Worm (Caenorhabditis elegans) whole organism, late embryonic: ENCODE results near the gene F08D12.7.

Experiments
- ceh-24 ChIP-seq: sonication (generic microtip); optimal IDR thresholded peaks from 2 replicates; lab custom pipeline; 2016; ENCODE audit warnings: mild to moderate bottlenecking, missing genetic modification characterization, missing compliant biosample characterization
- ceh-9 ChIP-seq: sonication (generic microtip); optimal IDR thresholded peaks from 2 replicates; lab custom pipeline; 2016; ENCODE audit warnings: mild to moderate bottlenecking, missing genetic modification characterization, inconsistent platforms, missing compliant biosample characterization
- dve-1 ChIP-seq: sonication (generic microtip); optimal IDR thresholded peaks from 2 replicates; lab custom pipeline; 2017; ENCODE audit warnings: antibody characterized with exemption, mild to moderate bottlenecking, missing genetic modification characterization, missing compliant biosample characterization
- hlh-30 ChIP-seq: sonication (generic microtip); optimal IDR thresholded peaks from 2 replicates; lab custom pipeline; 2017; ENCODE audit warnings: antibody characterized with exemption, missing genetic modification characterization, missing compliant biosample characterization; ENCODE audit not compliant: insufficient read depth
- pha-2 ChIP-seq: sonication (generic microtip); optimal IDR thresholded peaks from 2 replicates; lab custom pipeline; 2017; ENCODE audit warnings: mild to moderate bottlenecking, missing genetic modification characterization, missing compliant biosample characterization

ce11 chrII:2773534-2773933 is 4.6 kb upstream of the F08D12.7 start, which contains the start of gene sdz-9:
- TF ChIP-seq ceh-24 (tag; lab: Kevin White, UChicago) (no peak), hlh-30 (no peak), pha-2 (no peak), ceh-9 (tag; lab: Kevin White, UChicago) (no peak), dve-1 (tag; lab: Kevin White, UChicago) (no peak)
